Worm (Caenorhabditis elegans): ENCODE results near the gene smoc-1.

DNA sequence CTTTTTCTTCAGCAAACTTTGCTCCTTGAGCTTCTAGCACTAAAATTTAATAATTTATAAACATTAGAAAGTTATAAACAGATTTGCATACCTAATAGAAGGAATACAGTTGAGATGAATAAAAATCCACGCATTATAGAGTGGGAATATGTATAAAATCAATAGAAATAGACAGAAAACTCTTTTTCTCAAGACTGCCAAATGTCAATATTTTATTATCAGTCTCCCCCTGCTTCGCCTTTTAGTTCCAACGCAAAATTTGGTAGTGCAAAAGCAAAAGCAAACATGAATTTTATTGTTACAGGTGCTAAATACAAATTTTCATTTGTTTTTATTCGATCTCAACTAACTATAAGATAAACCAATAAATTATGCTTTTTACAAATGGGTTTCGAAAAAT, 5.4 kb downstream of the smoc-1 start, which contains the start of gene T04F3.4:
- peak; percentile 4 for TF ChIP-seq elt-2 (tag; optimal IDR thresholded peaks at IDR 0.05)
- no peak for TF ChIP-seq ZK546.5 (tag; optimal IDR thresholded peaks at IDR 0.05)
- no peak for TF ChIP-seq snpc-4 (tag; optimal IDR thresholded peaks at IDR 0.05)
